Fruit fly (Drosophila melanogaster) whole organism, embryonic: Measurements from ENCODE around the gene CG6465.

Experiments used
- ATbp ChIP-seq: fragments of 200-800 bp; sonication (Bioruptor generic); optimal IDR thresholded peaks from 2 replicates; lab custom pipeline; 2017; ENCODE audit warnings: missing biosample characterization, mild to moderate bottlenecking, missing genetic modification characterization, missing genetic modification reagents
- Bdp1 ChIP-seq: fragments of 200-800 bp; sonication (Bioruptor generic); optimal IDR thresholded peaks from 3 replicates; lab custom pipeline; 2016; ENCODE audit warnings: missing biosample characterization, missing genetic modification characterization
- CG10959 ChIP-seq: fragments of 200-800 bp; sonication (Bioruptor generic); IDR thresholded peaks from 2 replicates; pipeline ENCODE4 v1.3.6; 2022; ENCODE audit warnings: missing biosample characterization, missing genetic modification characterization
- CG1233 ChIP-seq: fragments of 200-800 bp; sonication (Bioruptor generic); optimal IDR thresholded peaks from 4 replicates; lab custom pipeline; 2018; ENCODE audit warnings: missing biosample characterization, mild to moderate bottlenecking, missing genetic modification characterization
- CG13123 ChIP-seq: fragments of 200-800 bp; sonication (Bioruptor generic); optimal IDR thresholded peaks from 2 replicates; lab custom pipeline; 2016; ENCODE audit warnings: missing biosample characterization, missing genetic modification characterization
- CG13424 ChIP-seq: fragments of 200-800 bp; sonication (Bioruptor generic); optimal IDR thresholded peaks from 2 replicates; lab custom pipeline; 2019; ENCODE audit warnings: missing biosample characterization, mild to moderate bottlenecking, missing genetic modification characterization, moderate library complexity
- CG15479 ChIP-seq: fragments of 200-800 bp; sonication (Bioruptor generic); optimal IDR thresholded peaks from 3 replicates; lab custom pipeline; 2019; ENCODE audit warnings: missing biosample characterization, mild to moderate bottlenecking, missing genetic modification characterization, moderate library complexity
- CG15514 ChIP-seq: fragments of 200-800 bp; sonication (Bioruptor generic); optimal IDR thresholded peaks from 3 replicates; lab custom pipeline; 2017; ENCODE audit warnings: missing biosample characterization, missing genetic modification characterization, mild to moderate bottlenecking, moderate library complexity, missing genetic modification reagents
- CG17385 ChIP-seq: fragments of 200-800 bp; sonication (Bioruptor generic); optimal IDR thresholded peaks from 3 replicates; lab custom pipeline; 2018; ENCODE audit warnings: missing biosample characterization, mild to moderate bottlenecking, missing genetic modification characterization
- CG34224 ChIP-seq: fragments of 200-800 bp; sonication (Bioruptor generic); IDR thresholded peaks from 3 replicates; pipeline ENCODE4 v1.3.6; 2022; ENCODE audit warnings: missing biosample characterization, missing genetic modification characterization; ENCODE audit not compliant: partially characterized antibody
- CG3838 ChIP-seq: fragments of 200-800 bp; sonication (Bioruptor generic); optimal IDR thresholded peaks from 3 replicates; lab custom pipeline; 2016; ENCODE audit warnings: missing biosample characterization, missing genetic modification characterization
- CG4328 ChIP-seq: fragments of 200-800 bp; sonication (Bioruptor generic); optimal IDR thresholded peaks from 3 replicates; lab custom pipeline; 2017; ENCODE audit warnings: missing biosample characterization, missing genetic modification reagents, missing genetic modification characterization
- CG4854 ChIP-seq: fragments of 200-800 bp; sonication (Bioruptor generic); optimal IDR thresholded peaks from 2 replicates; lab custom pipeline; 2016; ENCODE audit warnings: missing biosample characterization, missing genetic modification characterization, inconsistent platforms
- CG6254 ChIP-seq: fragments of 200-800 bp; sonication (Bioruptor generic); optimal IDR thresholded peaks from 3 replicates; lab custom pipeline; 2017; ENCODE audit warnings: mild to moderate bottlenecking, missing biosample characterization, missing genetic modification reagents, missing genetic modification characterization
- CG7372 ChIP-seq: fragments of 200-800 bp; sonication (Bioruptor generic); IDR thresholded peaks from 2 replicates; pipeline ENCODE4 v1.3.6; 2022; ENCODE audit warnings: missing biosample characterization, missing genetic modification characterization
- CG7556 ChIP-seq: fragments of 200-800 bp; sonication (Bioruptor generic); optimal IDR thresholded peaks from 2 replicates; lab custom pipeline; 2017; ENCODE audit warnings: missing biosample characterization, mild to moderate bottlenecking, missing genetic modification characterization
- CG9437 ChIP-seq: fragments of 200-800 bp; sonication (Bioruptor generic); optimal IDR thresholded peaks from 2 replicates; lab custom pipeline; 2018; ENCODE audit warnings: missing biosample characterization, mild to moderate bottlenecking, missing genetic modification characterization
- CTCF ChIP-seq: fragments of 200-800 bp; sonication (Bioruptor generic); optimal IDR thresholded peaks from 2 replicates; lab custom pipeline; 2017; ENCODE audit warnings: missing biosample characterization, mild to moderate bottlenecking, missing genetic modification characterization, moderate library complexity
- CrebB ChIP-seq: fragments of 200-800 bp; sonication (Bioruptor generic); optimal IDR thresholded peaks from 3 replicates; lab custom pipeline; 2018; ENCODE audit warnings: missing biosample characterization, mild to moderate bottlenecking, missing genetic modification characterization
- Drgx ChIP-seq: fragments of 200-800 bp; sonication (Bioruptor generic); IDR thresholded peaks from 2 replicates; pipeline ENCODE4 v1.3.6; 2022; ENCODE audit warnings: missing biosample characterization, missing genetic modification characterization
- Fer3 ChIP-seq: fragments of 200-800 bp; sonication (Bioruptor generic); optimal IDR thresholded peaks from 2 replicates; lab custom pipeline; 2018; ENCODE audit warnings: missing biosample characterization, mild to moderate bottlenecking, missing genetic modification characterization, moderate library complexity
- Hey ChIP-seq: fragments of 200-800 bp; sonication (Bioruptor generic); optimal IDR thresholded peaks from 3 replicates; lab custom pipeline; 2018; ENCODE audit warnings: missing biosample characterization, mild to moderate bottlenecking, missing genetic modification characterization
- Kr ChIP-seq: fragments of 200-800 bp; sonication (Bioruptor generic); optimal IDR thresholded peaks from 2 replicates; lab custom pipeline; 2017; ENCODE audit warnings: missing biosample characterization, mild to moderate bottlenecking, missing genetic modification characterization
- Lim3 ChIP-seq: fragments of 200-800 bp; sonication (Bioruptor generic); IDR thresholded peaks from 2 replicates; pipeline ENCODE4 v1.3.6; 2022; ENCODE audit warnings: missing biosample characterization, missing genetic modification characterization
- NK7.1 ChIP-seq: fragments of 200-800 bp; sonication (Bioruptor generic); optimal IDR thresholded peaks from 3 replicates; lab custom pipeline; 2016; ENCODE audit warnings: missing biosample characterization, missing genetic modification characterization
- Nf-YC ChIP-seq: fragments of 200-800 bp; optimal IDR thresholded peaks from 3 replicates; lab custom pipeline; 2019; ENCODE audit warnings: missing biosample characterization, mild to moderate bottlenecking, missing genetic modification characterization, moderate library complexity
- Ravus ChIP-seq: fragments of 200-800 bp; sonication (Bioruptor generic); IDR thresholded peaks from 2 replicates; pipeline ENCODE4 v1.3.6; 2022; ENCODE audit warnings: missing biosample characterization, missing genetic modification characterization
- Scr ChIP-seq: fragments of 200-800 bp; sonication (Bioruptor generic); IDR thresholded peaks from 2 replicates; pipeline ENCODE4 v1.3.6; 2022; ENCODE audit warnings: missing biosample characterization, missing genetic modification characterization; ENCODE audit not compliant: partially characterized antibody
- Sox100B ChIP-seq: fragments of 200-800 bp; sonication (Bioruptor generic); optimal IDR thresholded peaks from 3 replicates; lab custom pipeline; 2018; ENCODE audit warnings: missing biosample characterization, mild to moderate bottlenecking, missing genetic modification characterization
- TFAM ChIP-seq: fragments of 200-800 bp; sonication (Bioruptor generic); optimal IDR thresholded peaks from 2 replicates; lab custom pipeline; 2017; ENCODE audit warnings: missing biosample characterization, missing genetic modification characterization, inconsistent platforms
- YL-1 ChIP-seq: fragments of 200-800 bp; sonication (Bioruptor generic); optimal IDR thresholded peaks from 3 replicates; lab custom pipeline; 2017; ENCODE audit warnings: missing biosample characterization, mild to moderate bottlenecking, missing genetic modification characterization
- ap ChIP-seq: fragments of 200-800 bp; sonication (Bioruptor generic); IDR thresholded peaks from 2 replicates; pipeline ENCODE4 v1.3.6; 2022; ENCODE audit warnings: missing biosample characterization, missing genetic modification characterization
- ara ChIP-seq: fragments of 200-800 bp; sonication (Bioruptor generic); IDR thresholded peaks from 2 replicates; pipeline ENCODE4 v1.3.6; 2022; ENCODE audit warnings: missing biosample characterization, missing genetic modification characterization
- ash1 ChIP-seq: fragments of 200-800 bp; sonication (Bioruptor generic); optimal IDR thresholded peaks from 2 replicates; lab custom pipeline; 2018; ENCODE audit warnings: missing biosample characterization, mild to moderate bottlenecking, missing genetic modification characterization
- ato ChIP-seq: fragments of 200-800 bp; sonication (Bioruptor generic); IDR thresholded peaks from 2 replicates; pipeline ENCODE4 v1.3.6; 2022; ENCODE audit warnings: missing biosample characterization, missing genetic modification characterization; ENCODE audit not compliant: partially characterized antibody
- az2 ChIP-seq: fragments of 200-800 bp; sonication (Bioruptor generic); optimal IDR thresholded peaks from 3 replicates; lab custom pipeline; 2016; ENCODE audit warnings: missing biosample characterization, missing genetic modification characterization
- chm ChIP-seq: fragments of 200-800 bp; sonication (Bioruptor generic); IDR thresholded peaks from 2 replicates; pipeline ENCODE4 v1.3.6; 2022; ENCODE audit warnings: missing biosample characterization, missing genetic modification characterization
- chn ChIP-seq: fragments of 200-800 bp; sonication (Bioruptor generic); optimal IDR thresholded peaks from 2 replicates; lab custom pipeline; 2016; ENCODE audit warnings: missing biosample characterization, missing genetic modification characterization
- corto ChIP-seq: fragments of 200-800 bp; sonication (Bioruptor generic); optimal IDR thresholded peaks from 2 replicates; lab custom pipeline; 2016; ENCODE audit warnings: missing biosample characterization, mild to moderate bottlenecking, missing genetic modification characterization, moderate library complexity
- croc ChIP-seq: fragments of 200-800 bp; sonication (Bioruptor generic); conservative IDR thresholded peaks from 3 replicates; pipeline ENCODE4 v1.3.6; 2022; ENCODE audit warnings: missing biosample characterization, missing genetic modification characterization
- danr ChIP-seq: fragments of 200-800 bp; sonication (Bioruptor generic); IDR thresholded peaks from 2 replicates; pipeline ENCODE4 v1.3.6; 2022; ENCODE audit warnings: missing biosample characterization, missing genetic modification characterization
- dimm ChIP-seq: fragments of 200-800 bp; sonication (Bioruptor generic); IDR thresholded peaks from 2 replicates; pipeline ENCODE4 v1.3.6; 2022; ENCODE audit warnings: missing biosample characterization, missing genetic modification characterization
- fd96Cb ChIP-seq: fragments of 200-800 bp; sonication (Bioruptor generic); optimal IDR thresholded peaks from 2 replicates; lab custom pipeline; 2018; ENCODE audit warnings: missing biosample characterization, mild to moderate bottlenecking, missing genetic modification characterization, moderate library complexity
- fru ChIP-seq: fragments of >200 bp; optimal IDR thresholded peaks from 2 replicates; lab custom pipeline; 2017
- nom ChIP-seq: fragments of 200-800 bp; sonication (Bioruptor generic); optimal IDR thresholded peaks from 2 replicates; lab custom pipeline; 2017; ENCODE audit warnings: missing biosample characterization, missing genetic modification characterization, mild to moderate bottlenecking, moderate library complexity, missing genetic modification reagents
- oc ChIP-seq: fragments of 200-800 bp; sonication (Bioruptor generic); optimal IDR thresholded peaks from 2 replicates; lab custom pipeline; 2018; ENCODE audit warnings: missing biosample characterization, mild to moderate bottlenecking, missing genetic modification characterization, moderate library complexity
- repo ChIP-seq: fragments of 200-800 bp; sonication (Bioruptor generic); optimal IDR thresholded peaks from 2 replicates; lab custom pipeline; 2016; ENCODE audit warnings: missing biosample characterization, missing genetic modification characterization
- rib ChIP-seq: fragments of 200-800 bp; sonication (Bioruptor generic); IDR thresholded peaks from 2 replicates; pipeline ENCODE4 v1.3.6; 2022; ENCODE audit warnings: missing biosample characterization, missing genetic modification characterization
- sens ChIP-seq: fragments of 200-800 bp; sonication (Bioruptor generic); peaks from one replicate; lab custom pipeline; 2016; ENCODE audit warnings: missing biosample characterization, missing genetic modification characterization
- trem ChIP-seq: fragments of 200-800 bp; optimal IDR thresholded peaks from 3 replicates; lab custom pipeline; 2019; ENCODE audit warnings: missing biosample characterization, mild to moderate bottlenecking, missing genetic modification characterization, moderate library complexity
- ttk ChIP-seq: fragments of 200-800 bp; sonication (Bioruptor generic); IDR thresholded peaks from 2 replicates; pipeline ENCODE4 v2.1.2; 2022; ENCODE audit warnings: missing biosample characterization, missing genetic modification characterization
- twi ChIP-seq: fragments of 200-800 bp; optimal IDR thresholded peaks from 2 replicates; lab custom pipeline; 2019; ENCODE audit warnings: missing biosample characterization, mild to moderate bottlenecking, missing genetic modification characterization, moderate library complexity
- zen ChIP-seq: fragments of 200-800 bp; sonication (Bioruptor generic); optimal IDR thresholded peaks from 3 replicates; lab custom pipeline; 2018; ENCODE audit warnings: missing biosample characterization, mild to moderate bottlenecking, missing genetic modification characterization, moderate library complexity

CG6465 gene

DNA sequence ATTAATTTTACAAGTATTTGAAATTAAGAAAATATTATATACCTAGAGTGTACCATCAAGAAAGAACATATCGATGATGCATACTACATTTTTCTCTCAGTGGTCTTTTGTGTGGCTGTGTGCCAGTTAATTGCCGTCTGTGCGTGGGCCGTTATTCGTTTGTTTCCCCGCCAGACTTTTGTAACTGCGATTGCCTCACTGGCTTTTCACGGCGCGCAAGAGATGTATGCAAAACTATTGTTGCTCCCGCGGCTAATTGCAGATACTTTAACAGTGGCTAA lies 4.6 kb upstream of the CG6465 start (continued):
- no peak for TF ChIP-seq CG7556
- no peak for TF ChIP-seq CTCF (GFP tag; lab: Kevin White, UChicago)
- no peak for TF ChIP-seq Kr (GFP tag; lab: Kevin White, UChicago)
- TF ChIP-seq dimm (GFP tag; lab: Robert Waterston, UW) = no peak
- TF ChIP-seq sens = no peak
- 0 out of 2 replicates have a peak, but pooled peaks have one; percentile 5 for TF ChIP-seq Ravus
- TF ChIP-seq chm (GFP tag; lab: Robert Waterston, UW) = no peak; the same call in 1 of the 2 replicates
- no peak for TF ChIP-seq Hey (tag; lab: Kevin White, UChicago)
- no peak for TF ChIP-seq YL-1
- TF ChIP-seq nom (GFP tag; lab: Kevin White, UChicago) = no peak
- TF ChIP-seq ato (GFP tag; lab: Robert Waterston, UW) = no peak
- TF ChIP-seq oc (tag; lab: Kevin White, UChicago) = peak; percentile 4
- TF ChIP-seq TFAM = no peak
- no peak for TF ChIP-seq Lim3 (GFP tag; lab: Robert Waterston, UW)
- TF ChIP-seq fru (lab: Kevin White, UChicago) = no peak
- TF ChIP-seq ara (GFP tag; lab: Robert Waterston, UW) = no peak
- peak; percentile 43 for TF ChIP-seq CG6254
- no peak for TF ChIP-seq CG3838 (GFP tag; lab: Kevin White, UChicago)
- peak; percentile 48 for TF ChIP-seq fd96Cb (tag; lab: Kevin White, UChicago)
- no peak for TF ChIP-seq CG17385 (GFP tag; lab: Kevin White, UChicago)
- no peak for TF ChIP-seq CrebB (tag; lab: Kevin White, UChicago)
- TF ChIP-seq CG13424 = peak; percentile 2
- no peak for TF ChIP-seq repo
- no peak for TF ChIP-seq CG4328 (GFP tag; lab: Kevin White, UChicago)
- no peak for TF ChIP-seq CG1233
- TF ChIP-seq CG9437 (GFP tag; lab: Kevin White, UChicago) = no peak
- TF ChIP-seq CG15479 (GFP tag; lab: Kevin White, UChicago) = no peak
- no peak for TF ChIP-seq Scr (GFP tag; lab: Robert Waterston, UW)
- no peak for TF ChIP-seq corto (GFP tag; lab: Kevin White, UChicago)
- TF ChIP-seq CG7372 (GFP tag; lab: Robert Waterston, UW) = no peak; the same call in 1 of the 2 replicates
- TF ChIP-seq twi (tag; lab: Kevin White, UChicago) = no peak
- TF ChIP-seq az2 (GFP tag; lab: Kevin White, UChicago) = no peak
- peak; percentile 82 for TF ChIP-seq zen
- no peak; the same call in 2 of the 3 replicates for TF ChIP-seq croc (GFP tag; lab: Robert Waterston, UW)
- TF ChIP-seq danr (GFP tag; lab: Robert Waterston, UW) = peak; percentile 56; the same call in 1 of the 2 replicates
- no peak for TF ChIP-seq NK7.1
- TF ChIP-seq CG34224 = no peak
- TF ChIP-seq Sox100B (GFP tag; lab: Kevin White, UChicago) = no peak
- peak; percentile 41; the same call in 1 of the 2 replicates for TF ChIP-seq CG10959
- no peak for TF ChIP-seq ash1
- no peak for TF ChIP-seq chn (GFP tag; lab: Kevin White, UChicago)
- peak; percentile 0 for TF ChIP-seq Bdp1 (GFP tag; lab: Kevin White, UChicago)
- TF ChIP-seq Nf-YC (tag; lab: Kevin White, UChicago) = no peak
- TF ChIP-seq CG15514 (GFP tag; lab: Kevin White, UChicago) = no peak
- peak; percentile 30 for TF ChIP-seq ATbp
- no peak for TF ChIP-seq CG13123 (GFP tag; lab: Kevin White, UChicago)
- TF ChIP-seq trem (tag; lab: Kevin White, UChicago) = no peak
- TF ChIP-seq Drgx (GFP tag; lab: Robert Waterston, UW) = peak; percentile 61
- TF ChIP-seq Fer3 (tag; lab: Kevin White, UChicago) = no peak
- TF ChIP-seq CG4854 (GFP tag; lab: Kevin White, UChicago) = no peak
- TF ChIP-seq ttk (GFP tag; lab: Robert Waterston, UW) = peak; percentile 59; the same call in 1 of the 2 replicates
- TF ChIP-seq ap (GFP tag; lab: Robert Waterston, UW) = peak; percentile 60
- peak; percentile 62; the same call in 1 of the 2 replicates for TF ChIP-seq rib (GFP tag; lab: Robert Waterston, UW)
